Worm (Caenorhabditis elegans): ENCODE measurements around the gene F32D8.14.

DNA sequence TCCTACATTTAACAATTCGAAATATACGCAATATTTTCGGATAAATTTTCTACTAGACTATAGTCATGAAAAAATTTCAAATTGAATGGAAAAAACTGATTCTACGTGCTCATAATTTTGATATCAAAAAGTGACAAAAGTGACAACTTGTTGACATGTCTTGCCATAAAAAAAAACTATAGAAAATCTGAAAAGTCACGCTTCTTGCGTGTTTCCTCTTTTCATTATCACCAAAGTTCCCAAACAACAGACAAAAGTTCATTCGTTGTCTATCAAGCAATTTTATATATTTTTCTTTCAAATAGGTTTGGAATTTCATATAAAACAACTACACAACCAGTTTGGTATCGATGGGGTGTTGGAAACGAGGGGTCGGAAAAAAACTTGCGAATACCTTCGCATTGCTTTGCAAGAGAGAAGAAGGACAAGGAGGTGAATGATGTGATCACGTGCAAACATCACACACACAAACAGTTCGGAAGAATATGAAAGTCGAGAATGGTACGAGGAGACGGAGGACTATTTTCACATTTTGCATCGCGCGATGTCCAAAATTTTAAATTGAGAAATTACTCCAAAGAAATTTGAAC is 35.4 kb downstream of the F32D8.14 start:
- no peak for TF ChIP-seq ama-1 (optimal IDR thresholded peaks at IDR 0.05)
- no peak for TF ChIP-seq ceh-36 (tag; optimal IDR thresholded peaks at IDR 0.05)
- TF ChIP-seq sea-1 (GFP tag; conservative IDR thresholded peaks at IDR 0.05) = no peak
- TF ChIP-seq aly-1 (tag; optimal IDR thresholded peaks at IDR 0.05) = no peak
- no peak for TF ChIP-seq pes-1 (GFP tag; IDR thresholded peaks at IDR 0.05)
- no peak for TF ChIP-seq flt-1 (GFP tag; IDR thresholded peaks at IDR 0.05)
- no peak for TF ChIP-seq tbx-37 (GFP tag; conservative IDR thresholded peaks at IDR 0.05)
- no peak for TF ChIP-seq ets-7 (tag; optimal IDR thresholded peaks at IDR 0.05)
- no peak for TF ChIP-seq ceh-13 (GFP tag; optimal IDR thresholded peaks at IDR 0.05)
- TF ChIP-seq tbx-11 (GFP tag; IDR thresholded peaks at IDR 0.05) = no peak
- TF ChIP-seq hmbx-1 (tag; optimal IDR thresholded peaks at IDR 0.05) = no peak
- TF ChIP-seq scrt-1 (GFP tag; IDR thresholded peaks at IDR 0.05) = no peak
- no peak for TF ChIP-seq hnd-1 (tag; optimal IDR thresholded peaks at IDR 0.05)
